Worm (Caenorhabditis elegans): ENCODE data around the gene R06B9.5.
A peak's percentile ranks its signal among the peaks of the same experiment; 100 is the strongest.

The R06B9.5 gene

DNA sequence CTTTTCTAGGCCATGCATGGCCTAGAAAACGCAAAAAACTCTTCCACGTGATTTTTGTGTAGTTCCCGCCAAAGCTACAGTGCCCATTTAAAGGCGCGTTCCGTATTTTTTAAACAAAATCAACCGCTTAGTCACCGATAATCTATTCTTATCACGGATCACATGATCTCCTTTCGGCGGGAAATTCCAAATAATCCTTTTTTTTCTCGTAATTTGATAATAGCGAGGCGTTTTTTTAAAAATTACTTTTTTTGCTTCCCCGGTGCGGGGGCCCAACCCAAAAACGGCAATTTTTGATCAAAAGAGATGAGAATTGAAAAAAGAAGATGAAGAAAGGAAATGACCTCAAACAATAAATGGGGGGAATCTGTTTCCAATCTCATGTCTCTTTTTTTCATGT, 14.9 kb downstream of the R06B9.5 start:
- TF ChIP-seq nhr-11 (tag; optimal IDR thresholded peaks at IDR 0.05) = no peak
- TF ChIP-seq gmeb-1 (tag; optimal IDR thresholded peaks at IDR 0.05) = peak; percentile 23

DNA sequence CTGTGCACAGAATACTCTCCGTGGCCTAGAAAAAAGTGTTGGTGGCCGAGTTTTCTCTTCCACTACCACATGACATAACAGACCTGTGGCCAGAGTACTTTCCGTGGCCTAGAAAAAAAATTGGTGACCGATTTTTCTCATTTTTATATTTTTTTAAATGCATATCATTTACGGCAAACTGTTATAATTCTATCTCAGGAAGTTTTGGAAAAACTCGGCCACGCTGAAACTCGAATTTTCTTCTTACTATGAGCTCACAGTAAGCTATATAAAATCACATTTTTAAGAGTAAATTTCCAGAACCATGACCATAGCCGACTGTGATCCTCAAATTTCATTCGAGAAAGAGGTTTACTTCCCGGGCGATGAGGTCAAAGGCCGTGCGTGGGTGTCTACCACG, 15.9 kb downstream of the R06B9.5 start, which contains the start of gene arrd-14:
Gene arrd-14, plus strand, starts transcription at position 301 of the 400 bp plus-strand sequence.
- no peak for TF ChIP-seq ztf-4 (tag; optimal IDR thresholded peaks at IDR 0.05)

DNA sequence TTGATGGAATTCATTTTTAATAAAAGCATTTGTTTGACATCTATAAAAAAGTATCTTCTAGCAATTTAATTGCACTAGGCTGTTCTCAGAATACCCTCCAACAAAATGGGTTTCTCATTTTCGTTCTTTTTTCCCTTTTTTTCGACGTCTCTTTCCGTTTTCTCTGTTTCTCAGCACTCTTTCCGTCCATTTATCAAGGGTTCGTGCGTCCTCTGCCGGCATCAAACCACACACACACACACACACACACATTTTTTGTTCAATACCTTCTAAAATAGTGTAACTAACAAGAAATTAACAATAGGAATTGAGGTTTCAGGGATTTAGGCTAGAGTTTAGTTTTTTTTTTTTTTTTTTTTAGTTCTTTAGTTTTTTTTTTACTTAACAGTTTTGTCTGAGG, 20.1 kb downstream of the R06B9.5 start:
- TF ChIP-seq lsy-2 (tag; optimal IDR thresholded peaks at IDR 0.05) = peak in 1 of 2 experiments; percentile 38
- TF ChIP-seq nhr-25 (tag; optimal IDR thresholded peaks at IDR 0.05) = peak; percentile 20
- TF ChIP-seq nhr-21 (tag; optimal IDR thresholded peaks at IDR 0.05) = no peak
- no peak for TF ChIP-seq nhr-23 (tag; optimal IDR thresholded peaks at IDR 0.05)
- no peak for TF ChIP-seq nhr-11 (tag; optimal IDR thresholded peaks at IDR 0.05)
- TF ChIP-seq unc-55 (GFP tag; optimal IDR thresholded peaks at IDR 0.05) = peak; percentile 35
- no peak for TF ChIP-seq Y55F3AM.14 (GFP tag; optimal IDR thresholded peaks at IDR 0.05)
- no peak for TF ChIP-seq ztf-11 (tag; optimal IDR thresholded peaks at IDR 0.05)
- TF ChIP-seq ama-1 (optimal IDR thresholded peaks at IDR 0.05) = no peak
- peak; percentile 35 for TF ChIP-seq zag-1 (tag; optimal IDR thresholded peaks at IDR 0.05)
- peak; percentile 1 for TF ChIP-seq sma-9 (GFP tag; optimal IDR thresholded peaks at IDR 0.05)
- TF ChIP-seq sma-9 (tag; optimal IDR thresholded peaks at IDR 0.05) = no peak
- no peak for TF ChIP-seq elt-3 (tag; optimal IDR thresholded peaks at IDR 0.05)
- TF ChIP-seq skn-1 (tag; optimal IDR thresholded peaks at IDR 0.05) = no peak
- TF ChIP-seq fos-1 (tag; optimal IDR thresholded peaks at IDR 0.05) = no peak
- TF ChIP-seq lin-13 (GFP tag; optimal IDR thresholded peaks at IDR 0.05) = no peak
- no peak for TF ChIP-seq peb-1 (tag; optimal IDR thresholded peaks at IDR 0.05)
- TF ChIP-seq nhr-12 (tag; optimal IDR thresholded peaks at IDR 0.05) = no peak
- no peak for TF ChIP-seq alr-1 (tag; optimal IDR thresholded peaks at IDR 0.05)
- no peak for TF ChIP-seq elt-1 (tag; optimal IDR thresholded peaks at IDR 0.05)
- no peak for TF ChIP-seq dmd-4 (tag; optimal IDR thresholded peaks at IDR 0.05)
- TF ChIP-seq lin-39 (tag; optimal IDR thresholded peaks at IDR 0.05) = no peak
- no peak for TF ChIP-seq ztf-4 (tag; optimal IDR thresholded peaks at IDR 0.05)
- peak; percentile 46 for TF ChIP-seq C34F6.9 (tag; optimal IDR thresholded peaks at IDR 0.05)
- TF ChIP-seq snpc-4 (tag; optimal IDR thresholded peaks at IDR 0.05) = no peak
- no peak for TF ChIP-seq gmeb-1 (tag; optimal IDR thresholded peaks at IDR 0.05)
- TF ChIP-seq mdl-1 (tag; optimal IDR thresholded peaks at IDR 0.05) = no peak
- TF ChIP-seq ceh-16 (tag; optimal IDR thresholded peaks at IDR 0.05) = no peak
- TF ChIP-seq sem-4 (tag; optimal IDR thresholded peaks at IDR 0.05) = peak; percentile 7
- no peak for TF ChIP-seq blmp-1 (tag; optimal IDR thresholded peaks at IDR 0.05; ENCODE audit: insufficient read depth)
- TF ChIP-seq crh-2 (tag; optimal IDR thresholded peaks at IDR 0.05) = no peak
- TF ChIP-seq unc-62 (GFP tag; optimal IDR thresholded peaks at IDR 0.05) = no peak
- TF ChIP-seq nhr-129 (tag; optimal IDR thresholded peaks at IDR 0.05) = no peak
- no peak for TF ChIP-seq aly-2 (tag; optimal IDR thresholded peaks at IDR 0.05)
- TF ChIP-seq F13H6.1 (tag; optimal IDR thresholded peaks at IDR 0.05) = no peak
- no peak for TF ChIP-seq nhr-10 (tag; optimal IDR thresholded peaks at IDR 0.05)
- TF ChIP-seq mab-5 (tag; optimal IDR thresholded peaks at IDR 0.05) = no peak
- no peak for TF ChIP-seq lin-11 (tag; optimal IDR thresholded peaks at IDR 0.05)
- no peak for TF ChIP-seq egl-27 (tag; optimal IDR thresholded peaks at IDR 0.05)
- no peak for TF ChIP-seq unc-39 (tag; optimal IDR thresholded peaks at IDR 0.05)

DNA sequence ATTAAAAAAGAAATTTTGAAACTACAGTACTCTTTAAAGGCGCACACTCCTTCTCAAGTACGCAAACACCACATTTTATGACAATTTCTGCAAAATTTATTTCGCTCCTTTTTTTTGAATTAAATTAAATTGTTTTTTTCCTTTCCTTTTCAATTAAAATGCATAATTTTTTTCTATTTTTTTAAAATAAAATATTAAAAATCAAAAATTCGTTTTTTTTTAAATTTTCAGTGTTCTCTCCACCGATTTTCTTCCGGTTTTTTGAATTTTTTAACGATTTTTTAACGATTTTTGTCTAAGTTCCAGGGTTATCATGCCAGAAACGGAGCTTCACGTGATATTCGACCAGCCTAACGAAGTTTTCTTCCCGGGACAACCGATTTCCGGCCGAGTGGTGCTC, 22.0 kb downstream of the R06B9.5 start, which contains the start of gene arrd-13:
Gene arrd-13, plus strand, starts transcription at position 301 of the 400 bp plus-strand sequence.
- no peak for TF ChIP-seq nhr-12 (tag; optimal IDR thresholded peaks at IDR 0.05)
- TF ChIP-seq ztf-1 (GFP tag; conservative IDR thresholded peaks at IDR 0.05) = no peak
- TF ChIP-seq egl-27 (tag; optimal IDR thresholded peaks at IDR 0.05) = no peak
- no peak for TF ChIP-seq peb-1 (tag; optimal IDR thresholded peaks at IDR 0.05)
- no peak for TF ChIP-seq blmp-1 (tag; optimal IDR thresholded peaks at IDR 0.05; ENCODE audit: insufficient read depth)
- no peak for TF ChIP-seq nhr-237 (tag; optimal IDR thresholded peaks at IDR 0.05)
- TF ChIP-seq elt-3 (tag; optimal IDR thresholded peaks at IDR 0.05) = no peak
- TF ChIP-seq sem-4 (tag; optimal IDR thresholded peaks at IDR 0.05) = no peak
- no peak for TF ChIP-seq crh-2 (tag; optimal IDR thresholded peaks at IDR 0.05)
- TF ChIP-seq ztf-11 (tag; optimal IDR thresholded peaks at IDR 0.05) = no peak
- no peak for TF ChIP-seq nhr-23 (tag; optimal IDR thresholded peaks at IDR 0.05)
- TF ChIP-seq ama-1 (optimal IDR thresholded peaks at IDR 0.05) = no peak
- TF ChIP-seq mbf-1 (tag; optimal IDR thresholded peaks at IDR 0.05) = no peak
- TF ChIP-seq elt-1 (tag; optimal IDR thresholded peaks at IDR 0.05) = no peak
- no peak for TF ChIP-seq skn-1 (tag; optimal IDR thresholded peaks at IDR 0.05)
- TF ChIP-seq ceh-16 (tag; optimal IDR thresholded peaks at IDR 0.05) = no peak

Data from whole organism, L2 larva.